Worm (Caenorhabditis elegans) whole organism, dauer: ENCODE results near the gene psf-1.
"Not testable (repeated sequence)": the region's sequence is repeated elsewhere in the genome, so short reads cannot be mapped to it uniquely, and the experiment has no call there.

Source experiments
- unc-62 ChIP-seq: sonication (generic microtip); optimal IDR thresholded peaks from 2 replicates; lab custom pipeline; 2017; ENCODE audit warnings: missing biosample characterization, missing genetic modification reagents, missing genetic modification characterization

psf-1 gene

DNA sequence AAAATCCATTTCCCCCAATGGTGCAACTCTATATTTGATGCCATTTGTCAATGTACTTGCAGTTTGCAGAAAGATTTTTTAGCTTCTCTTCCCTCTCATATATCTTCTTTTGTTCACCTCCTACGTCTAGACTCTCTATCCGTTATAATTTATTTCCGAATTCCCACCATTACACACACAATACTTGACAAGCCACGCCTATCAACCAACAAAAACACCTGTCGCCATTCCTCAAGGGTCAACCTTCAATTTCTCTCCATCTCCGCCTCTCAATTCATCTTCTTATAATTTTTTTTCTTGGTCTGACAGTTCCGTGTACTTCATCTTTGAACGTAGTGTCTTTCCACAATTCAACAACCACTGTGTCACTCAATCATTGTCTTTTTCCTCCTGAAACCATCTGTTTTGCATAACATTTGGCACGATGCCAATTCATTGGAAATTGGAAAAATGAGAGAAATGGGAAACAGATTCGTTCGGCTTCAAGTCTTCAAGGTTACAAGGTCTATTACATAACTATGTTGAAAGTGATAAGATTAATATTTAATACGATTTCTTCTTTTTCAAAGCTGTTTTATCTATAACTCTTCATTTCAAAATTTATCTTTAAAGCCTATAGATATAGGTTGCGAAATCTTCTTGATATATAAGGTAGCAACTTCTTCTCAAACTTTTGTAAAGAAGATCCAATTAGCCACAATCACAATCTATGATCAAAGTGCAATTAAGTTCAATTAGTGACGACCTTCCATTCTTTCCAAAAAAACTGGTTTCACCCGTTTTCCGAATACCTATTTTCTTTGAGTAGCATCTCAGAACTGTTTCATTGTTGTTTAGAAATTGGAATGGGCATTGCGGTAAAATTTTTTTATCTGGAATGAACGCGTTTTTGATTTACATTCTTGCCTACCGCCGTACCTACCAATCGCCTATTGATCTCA, 18.4 kb downstream of the psf-1 start:
- no peak for TF ChIP-seq unc-62

ce11 chrII:9988620-9989019, 20.1 kb downstream of the psf-1 start:
- no peak for TF ChIP-seq unc-62

ce11 chrII:9989533-9989932, 21.1 kb downstream of the psf-1 start:
- no peak for TF ChIP-seq unc-62

- TF ChIP-seq unc-62 = no peak
Observed at ce11 chrII:9990812-9991211, 22.3 kb downstream of the psf-1 start, which contains the start of gene lec-3. TSS of gene lec-3 (plus strand) at chrII:9991112.

- no peak for TF ChIP-seq unc-62
Observed at ce11 chrII:9992474-9992873, 24.0 kb downstream of the psf-1 start.

- no peak for TF ChIP-seq unc-62
Observed at ce11 chrII:9994679-9995078, 26.2 kb downstream of the psf-1 start.

DNA sequence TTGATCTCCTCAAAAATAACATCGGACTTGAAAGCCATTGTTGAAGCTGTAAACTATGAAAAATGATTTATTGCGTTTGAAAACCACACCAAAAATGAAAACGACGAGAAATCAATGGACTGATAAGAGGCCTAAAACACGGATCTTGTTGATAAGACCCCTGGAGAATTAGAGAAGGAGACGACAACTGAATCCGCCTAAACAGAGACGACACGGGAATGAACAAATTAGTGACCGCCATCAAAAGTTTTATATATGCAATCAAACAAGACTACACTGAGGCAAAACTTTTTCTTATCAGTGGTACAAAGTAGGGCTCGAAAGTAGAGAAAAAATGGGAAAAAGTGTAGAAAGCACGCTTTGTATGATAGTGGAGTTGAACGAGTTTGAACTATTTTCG, 32.6 kb downstream of the psf-1 start, which contains the start of gene nlt-1:
Gene nlt-1, minus strand, starts transcription at position 78 of the 400 bp plus-strand sequence.
- TF ChIP-seq unc-62 = no peak

- TF ChIP-seq unc-62 = no peak
Observed at ce11 chrII:10001546-10001945, 33.1 kb downstream of the psf-1 start, which contains the start of gene ZK892.3. TSS of gene ZK892.3 (plus strand) at chrII:10001846.

ce11 chrII:10006266-10006665, 37.8 kb downstream of the psf-1 start, which contains the start of gene ZK892.4:
TSS of gene ZK892.4 (plus strand) at chrII:10006566.
- TF ChIP-seq unc-62 = not testable (repeated sequence)

ce11 chrII:10007917-10008316, 39.4 kb downstream of the psf-1 start, which contains the start of gene ZK892.5:
TSS of gene ZK892.5 (plus strand) at chrII:10008217.
- no peak for TF ChIP-seq unc-62

DNA sequence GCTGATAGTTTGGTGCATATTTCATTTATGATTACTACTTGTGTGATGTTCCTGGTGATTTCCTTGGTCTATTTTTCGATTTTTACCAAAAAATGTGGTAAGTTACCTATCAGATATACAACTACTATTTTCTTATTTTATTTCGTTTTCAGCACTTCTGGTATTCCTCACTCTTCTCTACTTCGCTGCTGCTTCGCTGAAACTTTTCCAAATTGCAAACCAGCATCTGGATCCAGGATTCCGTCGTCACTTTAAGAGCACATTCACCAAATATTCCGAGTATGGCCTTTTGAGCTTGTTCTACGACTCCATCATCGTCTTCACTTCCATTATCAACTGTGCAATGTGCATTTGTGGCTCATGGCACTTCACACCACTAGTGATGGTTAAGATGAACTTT, 40.1 kb downstream of the psf-1 start:
- no peak for TF ChIP-seq unc-62

DNA sequence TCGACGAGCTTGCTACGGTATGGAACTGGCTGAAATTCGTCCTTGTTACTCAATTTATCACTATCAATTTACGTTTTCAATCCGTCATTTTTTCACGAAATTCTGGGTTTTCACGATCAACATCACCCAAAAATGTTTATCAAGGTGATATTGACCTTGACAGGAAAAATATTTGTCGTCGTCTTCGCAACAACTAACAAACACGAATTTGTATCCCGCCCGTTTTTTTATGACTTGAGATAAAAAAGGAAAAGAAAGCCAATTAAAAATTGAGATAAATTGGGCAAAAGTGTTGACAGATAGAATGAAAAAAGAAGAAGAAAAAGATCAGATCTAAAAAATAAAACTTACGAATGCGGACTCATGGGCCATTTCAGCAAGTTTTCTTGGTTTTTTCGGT, 42.4 kb downstream of the psf-1 start:
- TF ChIP-seq unc-62 = no peak

- TF ChIP-seq unc-62 = no peak
Observed at ce11 chrII:10011733-10012132, 43.3 kb downstream of the psf-1 start.

- TF ChIP-seq unc-62 = no peak
Observed at ce11 chrII:10012490-10012889, 44.0 kb downstream of the psf-1 start.

ce11 chrII:10014384-10014783, 45.9 kb downstream of the psf-1 start:
- no peak for TF ChIP-seq unc-62

- no peak for TF ChIP-seq unc-62
Observed at ce11 chrII:10016013-10016412, 47.5 kb downstream of the psf-1 start, which contains the start of gene lec-2. TSS of gene lec-2 (minus strand) at chrII:10016183.

ce11 chrII:10017528-10017927, 49.1 kb downstream of the psf-1 start:
- TF ChIP-seq unc-62 = no peak
